Worm (Caenorhabditis elegans) whole organism, L1 larva: ENCODE data around the gene copg-1.

Source experiments
- nhr-28 ChIP-seq: fragments of 150-350 bp; optimal IDR thresholded peaks from 2 replicates; lab custom pipeline; 2014; ENCODE audit warnings: missing biosample characterization, missing genetic modification characterization
- skn-1 ChIP-seq: fragments of 150-350 bp; optimal IDR thresholded peaks from 2 replicates; lab custom pipeline; 2014; ENCODE audit warnings: missing biosample characterization, missing genetic modification characterization
- snpc-4 ChIP-seq: fragments of 150-350 bp; optimal IDR thresholded peaks from 2 replicates; lab custom pipeline; 2014; ENCODE audit warnings: missing biosample characterization, missing genetic modification characterization
- zip-4 ChIP-seq: fragments of 200-800 bp; sonication (Bioruptor generic); optimal IDR thresholded peaks from 2 replicates; lab custom pipeline; 2018; ENCODE audit warnings: mild to moderate bottlenecking, missing genetic modification characterization, moderate library complexity, missing compliant biosample characterization

- TF ChIP-seq zip-4 (GFP tag; lab: Kevin White, UChicago) (no peak), nhr-28 (tag; lab: Kevin White, UChicago) (no peak), skn-1 (tag; lab: Kevin White, UChicago) (no peak), snpc-4 (tag; lab: Kevin White, UChicago) (no peak)
Observed at ce11 chrIV:10111441-10111840, 40.3 kb upstream of the copg-1 start, which contains the start of gene spch-1.
